Fruit fly (Drosophila melanogaster) whole organism, embryonic: ENCODE measurements around the gene DCTN6-p27.

Experiments used
- Ada2b ChIP-seq: fragments of 200-800 bp; sonication (Bioruptor generic); IDR thresholded peaks from 2 replicates; pipeline ENCODE4 v1.3.6; 2022; ENCODE audit warnings: missing biosample characterization, missing genetic modification characterization
- Atf-2 ChIP-seq: fragments of 200-800 bp; sonication (Bioruptor generic); optimal IDR thresholded peaks from 2 replicates; lab custom pipeline; 2016; ENCODE audit warnings: missing biosample characterization, missing genetic modification characterization
- CG11696 ChIP-seq: fragments of 200-800 bp; sonication (Bioruptor generic); IDR thresholded peaks from 2 replicates; pipeline ENCODE4 v1.3.6; 2022; ENCODE audit warnings: missing biosample characterization, missing genetic modification characterization
- CG12659 ChIP-seq: fragments of 200-800 bp; sonication (Bioruptor generic); optimal IDR thresholded peaks from 3 replicates; lab custom pipeline; 2017; ENCODE audit warnings: mild to moderate bottlenecking, missing biosample characterization, missing genetic modification reagents, missing genetic modification characterization
- CG13287 ChIP-seq: fragments of 200-800 bp; sonication (Bioruptor generic); IDR thresholded peaks from 2 replicates; pipeline ENCODE4 v1.3.6; 2022; ENCODE audit warnings: missing biosample characterization, missing genetic modification characterization; ENCODE audit not compliant: partially characterized antibody
- CG16813 ChIP-seq: fragments of 200-800 bp; sonication (Bioruptor generic); IDR thresholded peaks from 3 replicates; pipeline ENCODE4 v1.3.6; 2022; ENCODE audit warnings: missing biosample characterization, missing genetic modification characterization; ENCODE audit not compliant: partially characterized antibody
- CG30020 ChIP-seq: fragments of 200-800 bp; optimal IDR thresholded peaks from 2 replicates; lab custom pipeline; 2019; ENCODE audit warnings: missing biosample characterization, mild to moderate bottlenecking, missing genetic modification characterization, moderate library complexity
- CG31224 ChIP-seq: fragments of 200-800 bp; sonication (Bioruptor generic); IDR thresholded peaks from 2 replicates; pipeline ENCODE4 v1.3.6; 2022; ENCODE audit warnings: missing biosample characterization, missing genetic modification characterization
- CG32767 ChIP-seq: fragments of 200-800 bp; sonication (Bioruptor generic); IDR thresholded peaks from 2 replicates; pipeline ENCODE4 v1.3.6; 2022; ENCODE audit warnings: missing biosample characterization, missing genetic modification characterization
- CG34422 ChIP-seq: fragments of 200-800 bp; sonication (Bioruptor generic); IDR thresholded peaks from 3 replicates; pipeline ENCODE4 v1.3.6; 2022; ENCODE audit warnings: missing biosample characterization, missing genetic modification characterization
- CG6175 ChIP-seq: fragments of 200-800 bp; sonication (Bioruptor generic); IDR thresholded peaks from 3 replicates; pipeline ENCODE4 v1.3.6; 2022; ENCODE audit warnings: missing biosample characterization, missing genetic modification characterization
- CG9727 ChIP-seq: fragments of 200-800 bp; sonication (Bioruptor generic); optimal IDR thresholded peaks from 3 replicates; lab custom pipeline; 2017; ENCODE audit warnings: missing biosample characterization, mild to moderate bottlenecking, missing genetic modification characterization
- CG9876 ChIP-seq: fragments of 200-800 bp; sonication (Bioruptor generic); optimal IDR thresholded peaks from 2 replicates; lab custom pipeline; 2016; ENCODE audit warnings: missing biosample characterization, missing genetic modification characterization
- CG9932 ChIP-seq: fragments of 200-800 bp; sonication (Bioruptor generic); IDR thresholded peaks from 2 replicates; pipeline ENCODE4 v1.3.6; 2022; ENCODE audit warnings: missing biosample characterization, missing genetic modification characterization
- CoRest ChIP-seq: fragments of 200-800 bp; sonication (Bioruptor generic); optimal IDR thresholded peaks from 3 replicates; lab custom pipeline; 2018; ENCODE audit warnings: missing biosample characterization, mild to moderate bottlenecking, missing genetic modification characterization, moderate library complexity
- D ChIP-seq, 2 experiments: fragments of 200-800 bp in 1 of 2; fragments of >200 bp in 1 of 2; sonication (Bioruptor generic) in 1 of 2; optimal IDR thresholded peaks; 2 replicates in 1 of 2; 3 replicates in 1 of 2; lab custom pipeline; 2017; ENCODE audit warnings: mild to moderate bottlenecking in 1 of 2, missing biosample characterization in 1 of 2, missing genetic modification characterization in 1 of 2, missing genetic modification reagents in 1 of 2
- Dll ChIP-seq: fragments of 200-800 bp; sonication (Bioruptor generic); IDR thresholded peaks from 4 replicates; pipeline ENCODE4 v1.3.6; 2022; ENCODE audit warnings: missing biosample characterization, missing genetic modification characterization; ENCODE audit not compliant: partially characterized antibody
- Dp ChIP-seq: fragments of 200-800 bp; sonication (Bioruptor generic); optimal IDR thresholded peaks from 2 replicates; lab custom pipeline; 2018; ENCODE audit warnings: missing biosample characterization, mild to moderate bottlenecking, missing genetic modification characterization, moderate library complexity
- Gug ChIP-seq: fragments of 200-800 bp; sonication (Bioruptor generic); IDR thresholded peaks from 4 replicates; pipeline ENCODE4 v1.3.6; 2022; ENCODE audit warnings: missing biosample characterization, missing genetic modification characterization
- HLH4C ChIP-seq: fragments of 200-800 bp; sonication (Bioruptor generic); IDR thresholded peaks from 3 replicates; pipeline ENCODE4 v1.3.6; 2022; ENCODE audit warnings: missing biosample characterization, missing genetic modification characterization; ENCODE audit not compliant: partially characterized antibody
- Hr51 ChIP-seq, 2 experiments: fragments of 200-800 bp; sonication (Bioruptor generic); optimal IDR thresholded peaks; 2 replicates in 1 of 2; 3 replicates in 1 of 2; lab custom pipeline; 2016 to 2018; ENCODE audit warnings: missing biosample characterization in 2 of 2, missing genetic modification characterization in 2 of 2, mild to moderate bottlenecking in 1 of 2, moderate library complexity in 1 of 2
- Med ChIP-seq: fragments of 200-800 bp; sonication (Bioruptor generic); peaks from one replicate; lab custom pipeline; 2016; ENCODE audit warnings: missing biosample characterization, missing genetic modification characterization, mild to moderate bottlenecking, inconsistent platforms, moderate library complexity
- Myb ChIP-seq: fragments of 200-800 bp; sonication (Bioruptor generic); optimal IDR thresholded peaks from 2 replicates; lab custom pipeline; 2016; ENCODE audit warnings: missing biosample characterization, missing genetic modification characterization
- NC2α ChIP-seq: fragments of 200-800 bp; sonication (Bioruptor generic); optimal IDR thresholded peaks from 2 replicates; lab custom pipeline; 2016; ENCODE audit warnings: missing biosample characterization, missing genetic modification characterization
- Sox100B ChIP-seq: fragments of 200-800 bp; sonication (Bioruptor generic); optimal IDR thresholded peaks from 3 replicates; lab custom pipeline; 2018; ENCODE audit warnings: missing biosample characterization, mild to moderate bottlenecking, missing genetic modification characterization
- Sox102F ChIP-seq: fragments of 200-800 bp; sonication (Bioruptor generic); optimal IDR thresholded peaks from 2 replicates; lab custom pipeline; 2018; ENCODE audit warnings: missing biosample characterization, mild to moderate bottlenecking, missing genetic modification characterization, moderate library complexity
- Sry-β ChIP-seq: fragments of 200-800 bp; sonication (Bioruptor generic); optimal IDR thresholded peaks from 2 replicates; lab custom pipeline; 2018; ENCODE audit warnings: missing biosample characterization, mild to moderate bottlenecking, missing genetic modification characterization, moderate library complexity
- Stat92E ChIP-seq, 3 experiments: fragments of >200 bp in 2 of 3; fragments of 200-800 bp in 1 of 3; sonication (Bioruptor generic) in 1 of 3; optimal IDR thresholded peaks; 2 replicates each; lab custom pipeline; 2017 to 2019; ENCODE audit warnings: missing biosample characterization in 3 of 3, missing genetic modification characterization in 3 of 3, mild to moderate bottlenecking in 1 of 3, moderate library complexity in 1 of 3
- ac ChIP-seq: fragments of 200-800 bp; sonication (Bioruptor generic); optimal IDR thresholded peaks from 3 replicates; lab custom pipeline; 2017; ENCODE audit warnings: missing biosample characterization, mild to moderate bottlenecking, missing genetic modification characterization
- az2 ChIP-seq: fragments of 200-800 bp; sonication (Bioruptor generic); optimal IDR thresholded peaks from 3 replicates; lab custom pipeline; 2016; ENCODE audit warnings: missing biosample characterization, missing genetic modification characterization
- btn ChIP-seq: fragments of 200-800 bp; sonication (Bioruptor generic); optimal IDR thresholded peaks from 2 replicates; lab custom pipeline; 2016; ENCODE audit warnings: missing biosample characterization, missing genetic modification characterization
- corto ChIP-seq: fragments of 200-800 bp; sonication (Bioruptor generic); optimal IDR thresholded peaks from 2 replicates; lab custom pipeline; 2016; ENCODE audit warnings: missing biosample characterization, mild to moderate bottlenecking, missing genetic modification characterization, moderate library complexity
- eyg ChIP-seq: fragments of 200-800 bp; sonication (Bioruptor generic); optimal IDR thresholded peaks from 3 replicates; lab custom pipeline; 2016; ENCODE audit warnings: missing biosample characterization, missing genetic modification characterization
- fd64A ChIP-seq: fragments of 200-800 bp; sonication (Bioruptor generic); optimal IDR thresholded peaks from 3 replicates; lab custom pipeline; 2018; ENCODE audit warnings: missing biosample characterization, mild to moderate bottlenecking, missing genetic modification characterization
- gro ChIP-seq: fragments of 200-800 bp; sonication (Bioruptor generic); optimal IDR thresholded peaks from 2 replicates; lab custom pipeline; 2016; ENCODE audit warnings: missing biosample characterization, missing genetic modification characterization
- insv ChIP-seq, 2 experiments: fragments of 200-800 bp; sonication (Bioruptor generic); optimal IDR thresholded peaks; 3 replicates each; lab custom pipeline; 2016 to 2018; ENCODE audit warnings: missing biosample characterization in 2 of 2, missing genetic modification characterization in 2 of 2
- inv ChIP-seq: fragments of 200-800 bp; sonication (Bioruptor generic); IDR thresholded peaks from 2 replicates; pipeline ENCODE4 v1.3.6; 2022; ENCODE audit warnings: missing biosample characterization, missing genetic modification characterization; ENCODE audit not compliant: partially characterized antibody
- kni ChIP-seq: fragments of 200-800 bp; sonication (Bioruptor generic); optimal IDR thresholded peaks from 3 replicates; lab custom pipeline; 2017; ENCODE audit warnings: mild to moderate bottlenecking, missing biosample characterization, missing genetic modification reagents, missing genetic modification characterization
- mirr ChIP-seq: fragments of 200-800 bp; sonication (Bioruptor generic); optimal IDR thresholded peaks from 3 replicates; lab custom pipeline; 2018; ENCODE audit warnings: missing biosample characterization, mild to moderate bottlenecking, missing genetic modification characterization
- mld ChIP-seq: fragments of 200-800 bp; sonication (Bioruptor generic); IDR thresholded peaks from 3 replicates; pipeline ENCODE4 v1.3.6; 2022; ENCODE audit warnings: missing biosample characterization, missing genetic modification characterization; ENCODE audit not compliant: partially characterized antibody
- oc ChIP-seq: fragments of 200-800 bp; sonication (Bioruptor generic); optimal IDR thresholded peaks from 2 replicates; lab custom pipeline; 2018; ENCODE audit warnings: missing biosample characterization, mild to moderate bottlenecking, missing genetic modification characterization, moderate library complexity
- pfk ChIP-seq: fragments of 200-800 bp; sonication (Bioruptor generic); optimal IDR thresholded peaks from 2 replicates; lab custom pipeline; 2018; ENCODE audit warnings: missing biosample characterization, mild to moderate bottlenecking, missing genetic modification characterization, moderate library complexity
- sc ChIP-seq, 3 experiments: fragments of >200 bp in 2 of 3; fragments of 200-800 bp in 1 of 3; sonication (Bioruptor generic) in 1 of 3; optimal IDR thresholded peaks; 2 replicates in 2 of 3; 3 replicates in 1 of 3; lab custom pipeline; 2017; ENCODE audit warnings: mild to moderate bottlenecking in 1 of 3, missing biosample characterization in 1 of 3, missing genetic modification characterization in 1 of 3, missing genetic modification reagents in 1 of 3
- tll ChIP-seq, 2 experiments: fragments of 200-800 bp in 1 of 2; fragments of >200 bp in 1 of 2; sonication (Bioruptor generic) in 1 of 2; optimal IDR thresholded peaks; 2 replicates each; lab custom pipeline; 2017 to 2019; ENCODE audit warnings: missing biosample characterization in 2 of 2, missing genetic modification characterization in 2 of 2, mild to moderate bottlenecking in 1 of 2, moderate library complexity in 1 of 2
- twi ChIP-seq: fragments of 200-800 bp; optimal IDR thresholded peaks from 2 replicates; lab custom pipeline; 2019; ENCODE audit warnings: missing biosample characterization, mild to moderate bottlenecking, missing genetic modification characterization, moderate library complexity

The DCTN6-p27 gene

DNA sequence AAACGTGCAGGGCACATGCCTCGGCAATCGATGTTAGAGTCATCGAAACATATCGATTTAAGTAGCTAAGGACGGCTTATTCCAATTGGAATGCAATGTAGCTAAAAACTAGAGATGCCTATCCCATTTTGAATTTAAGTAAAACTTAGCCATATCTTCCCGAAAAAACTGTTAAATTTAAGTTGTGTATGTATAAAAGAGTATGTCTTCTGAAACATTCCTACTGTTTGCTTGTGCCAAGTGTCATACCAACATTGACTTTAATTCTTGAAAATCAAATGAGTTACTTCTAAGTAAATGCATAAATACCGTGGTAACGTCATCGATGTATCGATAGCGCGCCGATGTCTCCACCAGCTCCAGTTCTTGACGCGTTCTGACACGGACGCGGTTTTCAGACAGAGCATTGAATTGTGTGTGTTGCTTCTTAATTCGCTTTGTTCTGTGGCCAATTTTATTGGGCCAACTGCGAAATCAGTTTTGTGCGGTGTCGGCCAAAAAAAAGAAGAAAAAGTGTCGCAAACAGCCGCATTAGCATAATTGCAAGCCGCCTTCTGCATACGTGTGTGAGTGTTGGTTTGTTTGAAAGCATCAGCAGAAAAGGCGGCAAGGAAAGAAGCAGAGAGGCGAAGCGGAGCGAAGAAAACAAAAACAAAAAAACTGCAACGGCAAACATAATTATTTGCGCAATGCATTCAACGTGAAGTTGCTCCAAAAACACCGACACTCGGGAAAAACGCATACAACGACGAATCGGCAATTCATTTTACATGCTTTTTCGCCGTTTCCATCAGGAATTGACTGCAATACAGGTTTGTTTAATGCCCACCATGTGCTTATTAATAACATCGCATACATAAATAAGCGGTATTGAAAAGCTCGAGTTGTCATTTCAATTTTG, 1.6 kb downstream of the DCTN6-p27 start, which contains the start of gene brat (continued):
- TF ChIP-seq Sox102F (GFP tag; lab: Kevin White, UChicago) (peak; percentile 22), pfk (no peak), CG9876 (peak; percentile 44), CG30020 (tag; lab: Kevin White, UChicago) (peak; percentile 69), oc (peak; percentile 17), tll (GFP tag; optimal IDR thresholded peaks at IDR 0.05; lab: Kevin White, UChicago) (peak in 1 of 2 experiments; percentile 36), D (optimal IDR thresholded peaks at IDR 0.05; lab: Kevin White, UChicago) (no peak), D (GFP tag; optimal IDR thresholded peaks at IDR 0.05; lab: Kevin White, UChicago) (no peak), fd64A (GFP tag; lab: Kevin White, UChicago) (no peak), HLH4C (GFP tag; lab: Robert Waterston, UW) (peak; percentile 96), CG13287 (peak; percentile 93), CG6175 (no peak), Stat92E (GFP tag; optimal IDR thresholded peaks at IDR 0.05; lab: Kevin White, UChicago) (no peak), corto (GFP tag; lab: Kevin White, UChicago) (peak; percentile 26), eyg (peak; percentile 39), Sry-β (peak; percentile 89), Dp (GFP tag; lab: Kevin White, UChicago) (peak; percentile 40), mld (peak; percentile 78; the same call in 1 of the 3 replicates), Ada2b (GFP tag; lab: Robert Waterston, UW) (peak; percentile 24; the same call in 1 of the 2 replicates), CG9727 (GFP tag; lab: Kevin White, UChicago) (peak; percentile 58), gro (GFP tag; lab: Kevin White, UChicago) (no peak), Sox100B (GFP tag; lab: Kevin White, UChicago) (peak; percentile 27), ac (GFP tag; lab: Kevin White, UChicago) (no peak), Hr51 (GFP tag; optimal IDR thresholded peaks at IDR 0.05; lab: Kevin White, UChicago) (peak; percentile 29 to 42), CG12659 (GFP tag; lab: Kevin White, UChicago) (peak; percentile 73), CG11696 (GFP tag; lab: Robert Waterston, UW) (no peak), Gug (GFP tag; lab: Robert Waterston, UW) (peak; percentile 21; the same call in 1 of the 4 replicates), mirr (GFP tag; lab: Kevin White, UChicago) (peak; percentile 3), sc (optimal IDR thresholded peaks at IDR 0.05; lab: Kevin White, UChicago) (no peak), sc (GFP tag; optimal IDR thresholded peaks at IDR 0.05; lab: Kevin White, UChicago) (no peak), inv (peak; percentile 86), CG32767 (GFP tag; lab: Robert Waterston, UW) (no peak), CoRest (tag; lab: Kevin White, UChicago) (peak; percentile 75), CG16813 (GFP tag; lab: Robert Waterston, UW) (peak; percentile 95), CG34422 (GFP tag; lab: Robert Waterston, UW) (0 out of 3 replicates have a peak, but pooled peaks have one; percentile 56), Myb (GFP tag; lab: Kevin White, UChicago) (peak; percentile 62), az2 (GFP tag; lab: Kevin White, UChicago) (peak; percentile 56), Dll (peak; percentile 96), CG9932 (GFP tag; lab: Robert Waterston, UW) (peak; percentile 77), Atf-2 (GFP tag; lab: Kevin White, UChicago) (peak; percentile 44), kni (GFP tag; lab: Kevin White, UChicago) (peak; percentile 46), insv (GFP tag; optimal IDR thresholded peaks at IDR 0.05; lab: Kevin White, UChicago) (peak; percentile 95 to 98), btn (no peak), twi (peak; percentile 46), NC2α (GFP tag; lab: Kevin White, UChicago) (no peak), Med (GFP tag; lab: Kevin White, UChicago) (peak; percentile 80), CG31224 (GFP tag; lab: Robert Waterston, UW) (0 out of 2 replicates have a peak, but pooled peaks have one; percentile 4)
